Worm (Caenorhabditis elegans) whole organism, L4 larva: ENCODE data around the gene mtx-2.
A peak's percentile ranks its signal among the peaks of the same experiment; 100 is the strongest.

Experiments used
- F10B5.3 ChIP-seq: sonication (generic microtip); optimal IDR thresholded peaks from 2 replicates; lab custom pipeline; 2016; ENCODE audit warnings: mild to moderate bottlenecking, missing genetic modification characterization, missing compliant biosample characterization
- F44E2.7 ChIP-seq: fragments of 200-800 bp; sonication (Bioruptor generic); IDR thresholded peaks from 2 replicates; pipeline ENCODE4 v2.1.2; 2022; ENCODE audit warnings: missing genetic modification characterization, missing compliant biosample characterization
- Y48G9A.11 ChIP-seq: fragments of 200-800 bp; sonication (Bioruptor generic); IDR thresholded peaks from 2 replicates; pipeline ENCODE4 v1.3.6; 2022; ENCODE audit warnings: missing genetic modification reagents, missing genetic modification characterization, missing compliant biosample characterization
- Y5F2A.4 ChIP-seq: fragments of 200-800 bp; sonication (Bioruptor generic); optimal IDR thresholded peaks from 2 replicates; lab custom pipeline; 2018; ENCODE audit warnings: mild to moderate bottlenecking, missing genetic modification characterization, missing compliant biosample characterization
- Y75B8A.6 ChIP-seq: fragments of 200-800 bp; sonication (Bioruptor generic); IDR thresholded peaks from 2 replicates; pipeline ENCODE4 v1.3.6; 2022; ENCODE audit warnings: missing genetic modification reagents, missing genetic modification characterization, missing compliant biosample characterization
- aha-1 ChIP-seq: fragments of 150-350 bp; peaks from one replicate; lab custom pipeline; 2014; ENCODE audit warnings: missing biosample characterization, missing genetic modification characterization
- aly-2 ChIP-seq: sonication (generic microtip); optimal IDR thresholded peaks from 2 replicates; lab custom pipeline; 2018; ENCODE audit warnings: missing biosample characterization, missing genetic modification characterization
- attf-4 ChIP-seq: sonication (generic microtip); optimal IDR thresholded peaks from 3 replicates; lab custom pipeline; 2017; ENCODE audit warnings: missing biosample characterization, missing genetic modification characterization
- ceh-32 ChIP-seq: sonication (generic microtip); optimal IDR thresholded peaks from 2 replicates; lab custom pipeline; 2016; ENCODE audit warnings: mild to moderate bottlenecking, missing genetic modification characterization, missing compliant biosample characterization; ENCODE audit not compliant: poor library complexity
- ceh-82 ChIP-seq: sonication (generic microtip); optimal IDR thresholded peaks from 2 replicates; lab custom pipeline; 2017; ENCODE audit warnings: missing biosample characterization, missing genetic modification characterization
- ces-1 ChIP-seq: fragments of 150-350 bp; sonication (generic microtip); optimal IDR thresholded peaks from 4 replicates; lab custom pipeline; 2014; ENCODE audit warnings: missing biosample characterization, missing genetic modification reagents, missing genetic modification characterization
- cey-2 ChIP-seq: sonication (generic microtip); optimal IDR thresholded peaks from 3 replicates; lab custom pipeline; 2017; ENCODE audit warnings: missing genetic modification characterization, mild to moderate bottlenecking, missing compliant biosample characterization, antibody characterized with exemption, borderline replicate concordance; ENCODE audit not compliant: insufficient read depth
- ctbp-1 ChIP-seq: fragments of 200-800 bp; sonication (Bioruptor generic); IDR thresholded peaks from 2 replicates; pipeline ENCODE4 v1.3.6; 2022; ENCODE audit warnings: missing genetic modification reagents, missing genetic modification characterization, missing compliant biosample characterization
- dmd-8 ChIP-seq: fragments of 200-800 bp; sonication (Bioruptor generic); IDR thresholded peaks from 2 replicates; pipeline ENCODE4 v1.3.6; 2022; ENCODE audit warnings: missing genetic modification characterization, missing compliant biosample characterization
- duxl-1 ChIP-seq: sonication (generic microtip); optimal IDR thresholded peaks from 2 replicates; lab custom pipeline; 2016; ENCODE audit warnings: mild to moderate bottlenecking, missing genetic modification characterization, moderate library complexity, missing compliant biosample characterization; ENCODE audit not compliant: poor library complexity
- dve-1 ChIP-seq: sonication (generic microtip); optimal IDR thresholded peaks from 2 replicates; lab custom pipeline; 2017; ENCODE audit warnings: antibody characterized with exemption, mild to moderate bottlenecking, missing genetic modification characterization, missing compliant biosample characterization; ENCODE audit not compliant: insufficient read depth
- egl-27 ChIP-seq: sonication (generic microtip); optimal IDR thresholded peaks from 3 replicates; lab custom pipeline; 2017; ENCODE audit warnings: missing biosample characterization, missing genetic modification reagents, missing genetic modification characterization
- fkh-10 ChIP-seq: fragments of 150-350 bp; optimal IDR thresholded peaks from 2 replicates; lab custom pipeline; 2014; ENCODE audit warnings: missing biosample characterization, missing genetic modification reagents, missing genetic modification characterization
- hif-1 ChIP-seq, 2 experiments: sonication (generic microtip); optimal IDR thresholded peaks; 2 replicates each; lab custom pipeline; 2016 to 2017; ENCODE audit warnings: missing compliant biosample characterization in 2 of 2, missing genetic modification characterization in 2 of 2, missing genetic modification reagents in 2 of 2, missing genotype in 2 of 2, mild to moderate bottlenecking in 1 of 2
- hlh-30 ChIP-seq: sonication (generic microtip); optimal IDR thresholded peaks from 2 replicates; lab custom pipeline; 2017; ENCODE audit warnings: antibody characterized with exemption, mild to moderate bottlenecking, missing genetic modification characterization, missing compliant biosample characterization; ENCODE audit not compliant: insufficient read depth
- jun-1 ChIP-seq: fragments of 150-350 bp; optimal IDR thresholded peaks from 2 replicates; lab custom pipeline; 2014; ENCODE audit warnings: missing biosample characterization, missing genetic modification reagents, missing genetic modification characterization
- lim-7 ChIP-seq: fragments of 200-800 bp; sonication (Bioruptor generic); IDR thresholded peaks from 2 replicates; pipeline ENCODE4 v1.3.6; 2022; ENCODE audit warnings: missing genetic modification characterization, missing compliant biosample characterization
- lin-13 ChIP-seq: fragments of 150-350 bp; optimal IDR thresholded peaks from 2 replicates; lab custom pipeline; 2014; ENCODE audit warnings: missing biosample characterization, missing genetic modification reagents, missing genetic modification characterization
- lin-38 ChIP-seq: fragments of 200-800 bp; sonication (Bioruptor generic); IDR thresholded peaks from 2 replicates; pipeline ENCODE4 v1.3.6; 2022; ENCODE audit warnings: missing genetic modification reagents, missing genetic modification characterization, missing compliant biosample characterization
- madf-5 ChIP-seq, 2 experiments: fragments of 200-800 bp; sonication (Bioruptor generic); IDR thresholded peaks; 2 replicates each; pipeline ENCODE4 v1.3.6; 2022; ENCODE audit warnings: missing compliant biosample characterization in 2 of 2, missing genetic modification characterization in 2 of 2
- mdl-1 ChIP-seq, 2 experiments: fragments of 150-350 bp in 1 of 2; sonication (generic microtip) in 1 of 2; optimal IDR thresholded peaks; 2 replicates each; lab custom pipeline; 2014 to 2017; ENCODE audit warnings: missing biosample characterization in 2 of 2, missing genetic modification characterization in 2 of 2
- mxl-2 ChIP-seq: fragments of 200-800 bp; sonication (Bioruptor generic); conservative IDR thresholded peaks from 2 replicates; pipeline ENCODE4 v1.3.6; 2022; ENCODE audit warnings: missing genetic modification reagents, missing genetic modification characterization, missing compliant biosample characterization
- nhr-10 ChIP-seq: fragments of 150-350 bp; optimal IDR thresholded peaks from 2 replicates; lab custom pipeline; 2014; ENCODE audit warnings: missing biosample characterization, missing genetic modification characterization
- nhr-237 ChIP-seq: sonication (generic microtip); optimal IDR thresholded peaks from 2 replicates; lab custom pipeline; 2017; ENCODE audit warnings: missing biosample characterization, missing genetic modification characterization
- nhr-25 ChIP-seq: sonication (generic microtip); optimal IDR thresholded peaks from 2 replicates; lab custom pipeline; 2017; ENCODE audit warnings: missing genetic modification characterization, mild to moderate bottlenecking, missing compliant biosample characterization, antibody characterized with exemption, moderate library complexity, borderline replicate concordance; ENCODE audit not compliant: insufficient read depth
- nhr-42 ChIP-seq: fragments of 200-800 bp; sonication (Bioruptor generic); IDR thresholded peaks from 2 replicates; pipeline ENCODE4 v1.3.6; 2022; ENCODE audit warnings: missing genetic modification characterization, missing compliant biosample characterization
- nhr-48 ChIP-seq: sonication (generic microtip); optimal IDR thresholded peaks from 2 replicates; lab custom pipeline; 2016; ENCODE audit warnings: mild to moderate bottlenecking, missing genetic modification characterization, missing compliant biosample characterization
- nhr-6 ChIP-seq: fragments of 150-350 bp; optimal IDR thresholded peaks from 2 replicates; lab custom pipeline; 2014; ENCODE audit warnings: missing biosample characterization, missing genetic modification characterization
- nhr-77 ChIP-seq: fragments of 150-350 bp; optimal IDR thresholded peaks from 2 replicates; lab custom pipeline; 2014; ENCODE audit warnings: missing biosample characterization, missing genetic modification characterization
- pha-4 ChIP-seq, 2 experiments: fragments of 150-350 bp in 1 of 2; fragments of 200-800 bp in 1 of 2; sonication (Bioruptor generic) in 1 of 2; IDR thresholded peaks in 1 of 2; optimal IDR thresholded peaks in 1 of 2; 2 replicates each; pipeline versions ENCODE4 v1.3.6 to Lab custom; 2014 to 2022; ENCODE audit warnings: missing genetic modification characterization in 2 of 2, missing genetic modification reagents in 2 of 2, missing biosample characterization in 1 of 2, missing compliant biosample characterization in 1 of 2
- pqm-1 ChIP-seq: sonication (generic microtip); optimal IDR thresholded peaks from 2 replicates; lab custom pipeline; 2017; ENCODE audit warnings: missing biosample characterization, missing genetic modification characterization
- skn-1 ChIP-seq: fragments of 150-350 bp; optimal IDR thresholded peaks from 2 replicates; lab custom pipeline; 2014; ENCODE audit warnings: missing biosample characterization, missing genetic modification characterization
- snpc-1.2 ChIP-seq: fragments of 200-800 bp; sonication (Bioruptor generic); IDR thresholded peaks from 2 replicates; pipeline ENCODE4 v1.3.6; 2022; ENCODE audit warnings: missing genetic modification reagents, missing genetic modification characterization, missing compliant biosample characterization
- snpc-4 ChIP-seq: fragments of 150-350 bp; optimal IDR thresholded peaks from 2 replicates; lab custom pipeline; 2014; ENCODE audit warnings: missing biosample characterization, missing genetic modification characterization
- spr-1 ChIP-seq: sonication (generic microtip); optimal IDR thresholded peaks from 2 replicates; lab custom pipeline; 2016; ENCODE audit warnings: mild to moderate bottlenecking, missing genetic modification characterization, missing compliant biosample characterization
- spr-3 ChIP-seq: fragments of 200-800 bp; sonication (Bioruptor generic); optimal IDR thresholded peaks from 2 replicates; lab custom pipeline; 2018; ENCODE audit warnings: mild to moderate bottlenecking, missing genetic modification characterization, missing compliant biosample characterization
- tra-1 ChIP-seq: fragments of 200-800 bp; sonication (Bioruptor generic); IDR thresholded peaks from 2 replicates; pipeline ENCODE4 v1.3.6; 2022; ENCODE audit warnings: missing genetic modification reagents, missing genetic modification characterization, missing compliant biosample characterization
- vab-7 ChIP-seq: fragments of 200-800 bp; sonication (Bioruptor generic); IDR thresholded peaks from 2 replicates; pipeline ENCODE4 v1.3.6; 2022; ENCODE audit warnings: missing genetic modification reagents, missing genetic modification characterization, missing compliant biosample characterization
- zag-1 ChIP-seq: fragments of 150-350 bp; optimal IDR thresholded peaks from 2 replicates; lab custom pipeline; 2014; ENCODE audit warnings: missing biosample characterization, missing genetic modification characterization
- zip-11 ChIP-seq: fragments of 200-800 bp; sonication (Bioruptor generic); IDR thresholded peaks from 2 replicates; pipeline ENCODE4 v1.3.6; 2022; ENCODE audit warnings: missing genetic modification characterization, missing compliant biosample characterization
- zip-2 ChIP-seq: fragments of 150-350 bp; optimal IDR thresholded peaks from 2 replicates; lab custom pipeline; 2014; ENCODE audit warnings: missing biosample characterization, missing genetic modification characterization

Gene mtx-2

DNA sequence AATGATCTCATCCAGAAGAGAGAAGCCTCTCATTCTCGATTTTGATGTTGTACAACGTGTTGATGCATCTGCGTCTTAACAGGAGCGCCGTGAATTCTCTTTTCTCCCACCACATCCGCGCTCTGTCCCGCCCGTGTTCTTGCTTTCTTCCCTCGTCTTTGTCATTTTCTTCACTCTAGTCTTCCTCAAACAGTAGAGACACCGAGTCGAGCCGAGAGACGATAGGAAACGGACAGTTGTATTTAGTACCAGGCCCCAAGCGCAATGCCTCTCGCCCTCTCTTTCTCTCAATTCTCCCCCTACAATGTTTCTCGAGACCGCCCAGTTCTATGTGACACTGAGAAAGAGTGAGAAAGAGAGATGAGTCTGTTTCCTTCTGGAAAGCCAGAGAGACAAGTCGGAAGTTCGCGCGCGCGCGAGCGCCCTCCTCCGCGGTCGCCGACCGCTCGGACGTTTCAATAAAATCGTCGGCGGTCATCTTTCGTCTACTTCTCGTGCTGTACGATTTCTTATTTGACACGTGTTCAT is 33.8 kb downstream of the mtx-2 start, which contains the start of gene ZK112.4 (continued):
- 0 out of 2 replicates have a peak, but pooled peaks have one; percentile 12 for TF ChIP-seq pha-4 (GFP tag; IDR thresholded peaks at IDR 0.05; lab: Robert Waterston, UW)
- TF ChIP-seq pha-4 (tag; optimal IDR thresholded peaks at IDR 0.05; lab: Kevin White, UChicago) = no peak
- TF ChIP-seq nhr-48 = no peak
- TF ChIP-seq spr-1 (tag; lab: Kevin White, UChicago) = no peak
- peak; percentile 88 for TF ChIP-seq aha-1 (tag; lab: Kevin White, UChicago)
- TF ChIP-seq lim-7 (GFP tag; lab: Robert Waterston, UW) = 0 out of 2 replicates have a peak, but pooled peaks have one; percentile 38
- TF ChIP-seq zip-2 = no peak
- no peak for TF ChIP-seq nhr-42
- no peak for TF ChIP-seq egl-27 (tag; lab: Kevin White, UChicago)
- TF ChIP-seq attf-4 = no peak
- no peak for TF ChIP-seq aly-2
- TF ChIP-seq Y5F2A.4 (GFP tag; lab: Kevin White, UChicago) = no peak
- no peak for TF ChIP-seq Y48G9A.11 (GFP tag; lab: Robert Waterston, UW)
- no peak for TF ChIP-seq dmd-8 (GFP tag; lab: Robert Waterston, UW)
- no peak for TF ChIP-seq Y75B8A.6
- TF ChIP-seq nhr-25 = peak; percentile 62
- TF ChIP-seq ceh-82 = no peak

- TF ChIP-seq spr-3 (GFP tag; lab: Kevin White, UChicago) (no peak), hlh-30 (tag; lab: Kevin White, UChicago) (peak; percentile 34), dmd-8 (GFP tag; lab: Robert Waterston, UW) (peak; percentile 15; the same call in 1 of the 2 replicates), aha-1 (tag; lab: Kevin White, UChicago) (peak; percentile 15)
Observed at ce11 chrIII:7729062-7729461, 34.3 kb downstream of the mtx-2 start.

- TF ChIP-seq ceh-32 (no peak), mdl-1 (tag; optimal IDR thresholded peaks at IDR 0.05; lab: Kevin White, UChicago) (peak in 1 of 2 experiments; percentile 25), pqm-1 (tag; lab: Kevin White, UChicago) (peak; percentile 84), lin-38 (GFP tag; lab: Robert Waterston, UW) (peak; percentile 20; the same call in 1 of the 2 replicates), nhr-10 (tag; lab: Kevin White, UChicago) (no peak), nhr-48 (peak; percentile 74), zag-1 (tag; lab: Kevin White, UChicago) (no peak), nhr-6 (tag; lab: Kevin White, UChicago) (no peak), Y5F2A.4 (GFP tag; lab: Kevin White, UChicago) (no peak), madf-5 (GFP tag; IDR thresholded peaks at IDR 0.05; lab: Robert Waterston, UW) (no peak), ctbp-1 (GFP tag; lab: Robert Waterston, UW) (no peak), vab-7 (GFP tag; lab: Robert Waterston, UW) (no peak), dve-1 (tag; lab: Kevin White, UChicago) (peak; percentile 90), F44E2.7 (GFP tag; lab: Robert Waterston, UW) (no peak), nhr-42 (peak; percentile 70; the same call in 1 of the 2 replicates), mxl-2 (GFP tag; lab: Robert Waterston, UW) (no peak), aha-1 (tag; lab: Kevin White, UChicago) (no peak), Y48G9A.11 (GFP tag; lab: Robert Waterston, UW) (no peak), duxl-1 (tag; lab: Kevin White, UChicago) (no peak), lin-13 (GFP tag; lab: Kevin White, UChicago) (peak; percentile 48), nhr-237 (tag; lab: Kevin White, UChicago) (no peak), ceh-82 (no peak), snpc-1.2 (no peak), hif-1 (tag; optimal IDR thresholded peaks at IDR 0.05; lab: Kevin White, UChicago) (no peak), tra-1 (GFP tag; lab: Robert Waterston, UW) (peak; percentile 70), ces-1 (GFP tag; lab: Kevin White, UChicago) (no peak), snpc-4 (tag; lab: Kevin White, UChicago) (no peak), cey-2 (tag; lab: Kevin White, UChicago) (peak; percentile 32), skn-1 (tag; lab: Kevin White, UChicago) (no peak), nhr-77 (tag; lab: Kevin White, UChicago) (peak; percentile 10), fkh-10 (GFP tag; lab: Kevin White, UChicago) (no peak), zip-11 (GFP tag; lab: Robert Waterston, UW) (no peak), F10B5.3 (tag; lab: Kevin White, UChicago) (no peak), jun-1 (tag; lab: Kevin White, UChicago) (no peak)
Observed at ce11 chrIII:7728494-7728893, 34.9 kb downstream of the mtx-2 start.
